Fruit fly (Drosophila melanogaster) whole organism, pupa: ENCODE results near the gene Afti.

Experiments
- CG10348 ChIP-seq: fragments of 200-800 bp; sonication (Bioruptor generic); IDR thresholded peaks from 2 replicates; pipeline ENCODE4 v1.3.6; 2022; ENCODE audit warnings: missing biosample characterization, missing genetic modification characterization
- CG14655 ChIP-seq: fragments of 200-800 bp; sonication (Bioruptor generic); optimal IDR thresholded peaks from 3 replicates; lab custom pipeline; 2017; ENCODE audit warnings: mild to moderate bottlenecking, missing biosample characterization, missing genetic modification reagents, missing genetic modification characterization
- CG15710 ChIP-seq: fragments of 200-800 bp; sonication (Bioruptor generic); optimal IDR thresholded peaks from 2 replicates; lab custom pipeline; 2018; ENCODE audit warnings: missing biosample characterization, mild to moderate bottlenecking, missing genetic modification characterization, moderate library complexity
- CG17806 ChIP-seq: fragments of 200-800 bp; sonication (Bioruptor generic); optimal IDR thresholded peaks from 2 replicates; lab custom pipeline; 2018; ENCODE audit warnings: missing biosample characterization, mild to moderate bottlenecking, missing genetic modification characterization, moderate library complexity
- CG32121 ChIP-seq: fragments of 200-800 bp; sonication (Bioruptor generic); IDR thresholded peaks from 2 replicates; pipeline ENCODE4 v1.3.6; 2022; ENCODE audit warnings: missing biosample characterization, missing genetic modification characterization
- CG8159 ChIP-seq: fragments of 200-800 bp; sonication (Bioruptor generic); optimal IDR thresholded peaks from 3 replicates; lab custom pipeline; 2018; ENCODE audit warnings: missing biosample characterization, mild to moderate bottlenecking, missing genetic modification characterization, moderate library complexity
- CG8301 ChIP-seq: fragments of 200-800 bp; sonication (Bioruptor generic); optimal IDR thresholded peaks from 2 replicates; lab custom pipeline; 2018; ENCODE audit warnings: missing biosample characterization, mild to moderate bottlenecking, missing genetic modification characterization
- CG9948 ChIP-seq: fragments of 200-800 bp; sonication (Bioruptor generic); optimal IDR thresholded peaks from 2 replicates; lab custom pipeline; 2018; ENCODE audit warnings: missing biosample characterization, mild to moderate bottlenecking, missing genetic modification characterization, moderate library complexity
- D1 ChIP-seq: fragments of 200-800 bp; sonication (Bioruptor generic); optimal IDR thresholded peaks from 2 replicates; lab custom pipeline; 2018; ENCODE audit warnings: missing biosample characterization, mild to moderate bottlenecking, missing genetic modification characterization, moderate library complexity
- EcR ChIP-seq: fragments of 200-800 bp; sonication (Bioruptor generic); optimal IDR thresholded peaks from 3 replicates; lab custom pipeline; 2019; ENCODE audit warnings: missing biosample characterization, missing genetic modification characterization, mild to moderate bottlenecking, moderate library complexity, missing genetic modification reagents
- Pif1A ChIP-seq: fragments of 200-800 bp; sonication (Bioruptor generic); optimal IDR thresholded peaks from 3 replicates; lab custom pipeline; 2016; ENCODE audit warnings: missing biosample characterization, missing genetic modification characterization
- Pif1B ChIP-seq: fragments of 200-800 bp; sonication (Bioruptor generic); optimal IDR thresholded peaks from 3 replicates; lab custom pipeline; 2016; ENCODE audit warnings: missing biosample characterization, missing genetic modification characterization
- Snoo ChIP-seq: fragments of 200-800 bp; sonication (Bioruptor generic); optimal IDR thresholded peaks from 3 replicates; lab custom pipeline; 2017; ENCODE audit warnings: missing biosample characterization, mild to moderate bottlenecking, missing genetic modification characterization, inconsistent platforms
- gl ChIP-seq: fragments of 200-800 bp; sonication (Bioruptor generic); optimal IDR thresholded peaks from 2 replicates; lab custom pipeline; 2018; ENCODE audit warnings: missing biosample characterization, mild to moderate bottlenecking, missing genetic modification characterization

DNA sequence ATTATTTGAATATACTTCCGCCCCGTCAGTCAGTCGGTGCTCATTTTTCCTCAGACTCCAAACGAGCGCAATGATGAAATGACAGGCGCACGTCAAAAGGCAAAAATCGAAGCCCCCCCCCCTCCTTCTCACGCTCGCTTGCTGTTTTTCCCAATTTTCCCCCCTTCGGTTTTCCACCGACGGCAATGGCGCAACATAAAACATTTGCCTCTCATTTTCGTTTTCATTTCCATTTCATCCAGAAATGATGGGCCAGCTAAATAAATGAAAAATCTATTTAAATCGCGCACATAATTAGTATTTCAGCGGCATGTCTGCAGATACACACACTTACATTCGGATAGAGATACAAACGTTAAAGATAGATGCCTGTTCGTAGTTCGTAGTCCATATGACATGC is 5.0 kb upstream of the Afti start:
- no peak for TF ChIP-seq CG8159 (tag; lab: Kevin White, UChicago)
- TF ChIP-seq CG17806 (tag; lab: Kevin White, UChicago) = no peak
- TF ChIP-seq CG15710 (tag; lab: Kevin White, UChicago) = no peak
- no peak for TF ChIP-seq Pif1B (GFP tag; lab: Kevin White, UChicago)
- TF ChIP-seq Snoo (tag; lab: Kevin White, UChicago) = no peak
- TF ChIP-seq CG8301 (tag; lab: Kevin White, UChicago) = no peak
- no peak for TF ChIP-seq D1 (tag; lab: Kevin White, UChicago)
- TF ChIP-seq gl (tag; lab: Kevin White, UChicago) = no peak
- TF ChIP-seq EcR = no peak
- no peak for TF ChIP-seq CG9948
- no peak for TF ChIP-seq CG10348 (GFP tag; lab: Robert Waterston, UW)
- TF ChIP-seq Pif1A = no peak
- TF ChIP-seq CG32121 (GFP tag; lab: Robert Waterston, UW) = no peak
- no peak for TF ChIP-seq CG14655
